Fruit fly (Drosophila melanogaster) whole organism, pupa: Measurements from ENCODE around the gene Dpm1.

Source experiments
- CG10348 ChIP-seq: fragments of 200-800 bp; sonication (Bioruptor generic); IDR thresholded peaks from 2 replicates; pipeline ENCODE4 v1.3.6; 2022; ENCODE audit warnings: missing biosample characterization, missing genetic modification characterization
- CG12605 ChIP-seq: fragments of 200-800 bp; sonication (Bioruptor generic); IDR thresholded peaks from 2 replicates; pipeline ENCODE4 v1.3.6; 2022; ENCODE audit warnings: missing biosample characterization, missing genetic modification characterization
- CG13204 ChIP-seq: fragments of 200-800 bp; sonication (Bioruptor generic); optimal IDR thresholded peaks from 2 replicates; lab custom pipeline; 2018; ENCODE audit warnings: missing biosample characterization, mild to moderate bottlenecking, missing genetic modification characterization, moderate library complexity
- CG14655 ChIP-seq: fragments of 200-800 bp; sonication (Bioruptor generic); optimal IDR thresholded peaks from 3 replicates; lab custom pipeline; 2017; ENCODE audit warnings: mild to moderate bottlenecking, missing biosample characterization, missing genetic modification reagents, missing genetic modification characterization
- CG15710 ChIP-seq: fragments of 200-800 bp; sonication (Bioruptor generic); optimal IDR thresholded peaks from 2 replicates; lab custom pipeline; 2018; ENCODE audit warnings: missing biosample characterization, mild to moderate bottlenecking, missing genetic modification characterization, moderate library complexity
- CG17806 ChIP-seq: fragments of 200-800 bp; sonication (Bioruptor generic); optimal IDR thresholded peaks from 2 replicates; lab custom pipeline; 2018; ENCODE audit warnings: missing biosample characterization, mild to moderate bottlenecking, missing genetic modification characterization, moderate library complexity
- CG32121 ChIP-seq: fragments of 200-800 bp; sonication (Bioruptor generic); IDR thresholded peaks from 2 replicates; pipeline ENCODE4 v1.3.6; 2022; ENCODE audit warnings: missing biosample characterization, missing genetic modification characterization
- CG34367 ChIP-seq: fragments of 200-800 bp; sonication (Bioruptor generic); optimal IDR thresholded peaks from 2 replicates; lab custom pipeline; 2018; ENCODE audit warnings: missing biosample characterization, mild to moderate bottlenecking, missing genetic modification characterization
- CG4496 ChIP-seq: fragments of 200-800 bp; sonication (Bioruptor generic); IDR thresholded peaks from 3 replicates; pipeline ENCODE4 v1.3.6; 2022; ENCODE audit warnings: missing biosample characterization, missing genetic modification characterization
- CG8159 ChIP-seq: fragments of 200-800 bp; sonication (Bioruptor generic); optimal IDR thresholded peaks from 3 replicates; lab custom pipeline; 2018; ENCODE audit warnings: missing biosample characterization, mild to moderate bottlenecking, missing genetic modification characterization, moderate library complexity
- CG8301 ChIP-seq: fragments of 200-800 bp; sonication (Bioruptor generic); optimal IDR thresholded peaks from 2 replicates; lab custom pipeline; 2018; ENCODE audit warnings: missing biosample characterization, mild to moderate bottlenecking, missing genetic modification characterization
- CG9948 ChIP-seq: fragments of 200-800 bp; sonication (Bioruptor generic); optimal IDR thresholded peaks from 2 replicates; lab custom pipeline; 2018; ENCODE audit warnings: missing biosample characterization, mild to moderate bottlenecking, missing genetic modification characterization, moderate library complexity
- D1 ChIP-seq: fragments of 200-800 bp; sonication (Bioruptor generic); optimal IDR thresholded peaks from 2 replicates; lab custom pipeline; 2018; ENCODE audit warnings: missing biosample characterization, mild to moderate bottlenecking, missing genetic modification characterization, moderate library complexity
- EcR ChIP-seq: fragments of 200-800 bp; sonication (Bioruptor generic); optimal IDR thresholded peaks from 3 replicates; lab custom pipeline; 2019; ENCODE audit warnings: missing biosample characterization, missing genetic modification characterization, mild to moderate bottlenecking, moderate library complexity, missing genetic modification reagents
- Ets98B ChIP-seq: fragments of 200-800 bp; sonication (Bioruptor generic); IDR thresholded peaks from 2 replicates; pipeline ENCODE4 v1.3.6; 2022; ENCODE audit warnings: missing biosample characterization, missing genetic modification characterization
- Pif1A ChIP-seq: fragments of 200-800 bp; sonication (Bioruptor generic); optimal IDR thresholded peaks from 3 replicates; lab custom pipeline; 2016; ENCODE audit warnings: missing biosample characterization, missing genetic modification characterization
- Pif1B ChIP-seq: fragments of 200-800 bp; sonication (Bioruptor generic); optimal IDR thresholded peaks from 3 replicates; lab custom pipeline; 2016; ENCODE audit warnings: missing biosample characterization, missing genetic modification characterization
- Snoo ChIP-seq: fragments of 200-800 bp; sonication (Bioruptor generic); optimal IDR thresholded peaks from 3 replicates; lab custom pipeline; 2017; ENCODE audit warnings: missing biosample characterization, mild to moderate bottlenecking, missing genetic modification characterization, inconsistent platforms
- fd96Ca ChIP-seq: fragments of 200-800 bp; sonication (Bioruptor generic); IDR thresholded peaks from 3 replicates; pipeline ENCODE4 v1.3.6; 2022; ENCODE audit warnings: missing biosample characterization, missing genetic modification characterization
- gl ChIP-seq: fragments of 200-800 bp; sonication (Bioruptor generic); optimal IDR thresholded peaks from 2 replicates; lab custom pipeline; 2018; ENCODE audit warnings: missing biosample characterization, mild to moderate bottlenecking, missing genetic modification characterization
- rn ChIP-seq: fragments of 200-800 bp; sonication (Bioruptor generic); IDR thresholded peaks from 2 replicates; pipeline ENCODE4 v1.3.6; 2022; ENCODE audit warnings: missing biosample characterization, missing genetic modification characterization

The Dpm1 gene

DNA sequence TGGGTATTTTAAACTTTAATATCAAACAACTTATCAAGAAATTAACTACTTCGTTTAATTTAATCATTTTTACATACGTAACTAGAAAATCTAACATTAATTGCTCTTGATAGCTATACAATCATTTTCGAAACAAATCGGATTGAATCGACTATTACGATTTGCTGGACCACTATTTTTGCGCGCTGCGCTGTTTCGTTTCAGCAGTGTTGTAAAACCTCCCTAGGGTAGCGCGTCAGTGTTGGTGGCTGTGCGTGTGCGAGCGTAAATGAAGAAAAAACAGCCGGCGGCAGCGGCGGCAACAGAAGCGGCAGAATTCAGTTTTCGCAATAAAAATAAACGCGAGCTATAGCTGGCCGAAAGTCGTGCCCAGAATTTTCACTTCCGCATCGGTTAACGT, 7.1 kb upstream of the Dpm1 start, which contains the start of gene CG33116:
Gene CG33116 (plus strand): TSS at position 233 of the 400 bp plus-strand sequence.
- peak; percentile 90 for TF ChIP-seq CG32121
- no peak for TF ChIP-seq EcR (GFP tag; lab: Kevin White, UChicago)
- peak; percentile 76 for TF ChIP-seq CG9948
- TF ChIP-seq fd96Ca (GFP tag; lab: Robert Waterston, UW), result peak; percentile 86
- peak; percentile 70 for TF ChIP-seq CG17806 (tag; lab: Kevin White, UChicago)
- TF ChIP-seq rn, result 0 out of 2 replicates have a peak, but pooled peaks have one; percentile 52
- peak; percentile 65 for TF ChIP-seq D1 (tag; lab: Kevin White, UChicago)
- peak; percentile 87 for TF ChIP-seq CG14655 (GFP tag; lab: Kevin White, UChicago)
- peak; percentile 76 for TF ChIP-seq CG15710
- TF ChIP-seq CG12605 (GFP tag; lab: Robert Waterston, UW), result peak; percentile 63
- peak; percentile 83 for TF ChIP-seq Ets98B
- TF ChIP-seq Pif1A (GFP tag; lab: Kevin White, UChicago), result peak; percentile 86
- TF ChIP-seq CG4496 (GFP tag; lab: Robert Waterston, UW), result peak; percentile 91
- TF ChIP-seq gl (tag; lab: Kevin White, UChicago), result peak; percentile 31
- TF ChIP-seq CG8159 (tag; lab: Kevin White, UChicago), result peak; percentile 79
- peak; percentile 76 for TF ChIP-seq Snoo (tag; lab: Kevin White, UChicago)
- peak; percentile 59 for TF ChIP-seq CG34367 (tag; lab: Kevin White, UChicago)
- TF ChIP-seq CG10348, result peak; percentile 51; the same call in 1 of the 2 replicates
- peak; percentile 63 for TF ChIP-seq CG13204 (GFP tag; lab: Kevin White, UChicago)
- peak; percentile 85 for TF ChIP-seq CG8301 (tag; lab: Kevin White, UChicago)
- peak; percentile 78 for TF ChIP-seq Pif1B (GFP tag; lab: Kevin White, UChicago)

DNA sequence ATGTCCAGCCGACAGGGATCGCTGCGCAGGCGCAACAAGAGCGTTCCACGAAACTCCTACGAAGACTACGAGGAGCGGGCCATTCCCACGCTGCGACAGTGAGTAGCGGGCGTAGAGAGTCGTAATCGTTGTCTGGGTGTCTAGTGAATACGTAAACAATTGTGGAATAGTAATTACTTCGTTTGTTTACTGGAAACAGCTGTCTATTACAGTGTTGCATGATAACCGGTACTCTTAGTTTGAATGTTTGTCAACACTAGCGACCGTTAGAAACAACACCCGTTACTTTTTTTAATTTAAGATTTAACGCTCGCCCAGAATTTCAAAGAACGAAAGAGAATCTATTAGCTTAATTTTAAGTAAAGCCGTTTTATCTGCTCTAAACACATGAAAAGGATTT, 3.9 kb upstream of the Dpm1 start, which contains the start of gene CG10165:
Gene CG10165 (minus strand): TSS at position 214 of the 400 bp plus-strand sequence.
- no peak for TF ChIP-seq CG15710
- TF ChIP-seq Pif1B (GFP tag; lab: Kevin White, UChicago), result no peak
- no peak for TF ChIP-seq D1 (tag; lab: Kevin White, UChicago)
- TF ChIP-seq Pif1A (GFP tag; lab: Kevin White, UChicago), result no peak
- no peak for TF ChIP-seq CG9948
- TF ChIP-seq fd96Ca (GFP tag; lab: Robert Waterston, UW), result no peak
- TF ChIP-seq CG10348, result no peak
- TF ChIP-seq Ets98B, result no peak
- TF ChIP-seq CG12605 (GFP tag; lab: Robert Waterston, UW), result no peak
- TF ChIP-seq gl (tag; lab: Kevin White, UChicago), result no peak
- TF ChIP-seq Snoo (tag; lab: Kevin White, UChicago), result no peak
- no peak for TF ChIP-seq CG8159 (tag; lab: Kevin White, UChicago)
- TF ChIP-seq, all 21 proteins: peak for 0

- TF ChIP-seq CG8159 (tag; lab: Kevin White, UChicago), result peak; percentile 94
- TF ChIP-seq CG8301 (tag; lab: Kevin White, UChicago), result peak; percentile 100
- peak; percentile 70 for TF ChIP-seq Snoo (tag; lab: Kevin White, UChicago)
- TF ChIP-seq Pif1B (GFP tag; lab: Kevin White, UChicago), result peak; percentile 98
- TF ChIP-seq CG15710, result peak; percentile 97
- TF ChIP-seq CG4496 (GFP tag; lab: Robert Waterston, UW), result peak; percentile 99
- peak; percentile 88 for TF ChIP-seq CG13204 (GFP tag; lab: Kevin White, UChicago)
- TF ChIP-seq rn, result peak; percentile 97
- TF ChIP-seq fd96Ca (GFP tag; lab: Robert Waterston, UW), result peak; percentile 99
- TF ChIP-seq D1 (tag; lab: Kevin White, UChicago), result no peak
- TF ChIP-seq EcR (GFP tag; lab: Kevin White, UChicago), result peak; percentile 30
- peak; percentile 95 for TF ChIP-seq CG34367 (tag; lab: Kevin White, UChicago)
- peak; percentile 91 for TF ChIP-seq gl (tag; lab: Kevin White, UChicago)
- TF ChIP-seq CG12605 (GFP tag; lab: Robert Waterston, UW), result peak; percentile 99
- TF ChIP-seq CG32121, result peak; percentile 99
- peak; percentile 96 for TF ChIP-seq CG10348
- TF ChIP-seq CG14655 (GFP tag; lab: Kevin White, UChicago), result peak; percentile 99
- TF ChIP-seq Pif1A (GFP tag; lab: Kevin White, UChicago), result peak; percentile 98
- TF ChIP-seq CG17806 (tag; lab: Kevin White, UChicago), result peak; percentile 97
- peak; percentile 97 for TF ChIP-seq CG9948
- peak; percentile 99 for TF ChIP-seq Ets98B
Measured at dm6 chr2L:19528308-19528707, 2.1 kb upstream of the Dpm1 start.

DNA sequence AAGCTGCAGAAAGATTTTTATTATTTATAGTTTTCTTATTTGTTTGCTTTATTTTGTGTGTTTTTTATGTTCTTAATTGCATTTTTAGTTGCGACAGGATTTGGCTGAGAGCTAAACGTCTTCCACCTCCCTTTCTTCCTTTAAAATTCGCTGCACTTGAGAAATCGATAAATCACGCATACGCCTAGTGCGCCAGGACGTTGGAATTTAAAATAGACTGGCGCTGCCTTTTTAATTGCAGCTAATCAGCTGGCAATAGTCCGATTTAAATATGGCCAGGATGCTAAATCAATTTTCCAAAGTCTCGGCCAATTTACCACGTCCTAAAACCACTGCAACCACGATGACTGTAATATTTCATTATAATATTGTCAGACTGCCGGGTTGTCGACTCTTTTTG, 676 bp upstream of the Dpm1 start:
- TF ChIP-seq CG15710 (no peak), rn (no peak), CG9948 (no peak), fd96Ca (GFP tag; lab: Robert Waterston, UW) (no peak), CG10348 (no peak), EcR (GFP tag; lab: Kevin White, UChicago) (no peak), Pif1B (GFP tag; lab: Kevin White, UChicago) (no peak), CG13204 (GFP tag; lab: Kevin White, UChicago) (no peak)
- TF ChIP-seq, all 21 proteins: peak for 0

- TF ChIP-seq EcR (GFP tag; lab: Kevin White, UChicago) (no peak), fd96Ca (GFP tag; lab: Robert Waterston, UW) (no peak), D1 (tag; lab: Kevin White, UChicago) (no peak), CG13204 (GFP tag; lab: Kevin White, UChicago) (no peak), CG9948 (no peak), Pif1B (GFP tag; lab: Kevin White, UChicago) (no peak), Pif1A (GFP tag; lab: Kevin White, UChicago) (no peak), CG32121 (no peak), Snoo (tag; lab: Kevin White, UChicago) (no peak), CG34367 (tag; lab: Kevin White, UChicago) (no peak), CG4496 (GFP tag; lab: Robert Waterston, UW) (no peak), rn (no peak), CG8301 (tag; lab: Kevin White, UChicago) (no peak), CG17806 (tag; lab: Kevin White, UChicago) (no peak), CG15710 (no peak)
- TF ChIP-seq, all 21 proteins: peak for 0
Measured at dm6 chr2L:19519611-19520010, 6.6 kb downstream of the Dpm1 start.
